Fruit fly (Drosophila melanogaster) whole organism, embryonic: Measurements from ENCODE around the gene CG34462.

ENCODE experiments used
- Atf6 ChIP-seq: fragments of 200-800 bp; sonication (Bioruptor generic); IDR thresholded peaks from 2 replicates; pipeline ENCODE4 v1.3.6; 2022; ENCODE audit warnings: missing biosample characterization, missing genetic modification characterization
- CG11723 ChIP-seq: fragments of 200-800 bp; sonication (Bioruptor generic); optimal IDR thresholded peaks from 2 replicates; lab custom pipeline; 2017; ENCODE audit warnings: missing biosample characterization, mild to moderate bottlenecking, missing genetic modification characterization
- CG12071 ChIP-seq: fragments of 200-800 bp; sonication (Bioruptor generic); optimal IDR thresholded peaks from 3 replicates; lab custom pipeline; 2018; ENCODE audit warnings: missing biosample characterization, mild to moderate bottlenecking, missing genetic modification characterization
- CG12659 ChIP-seq: fragments of 200-800 bp; sonication (Bioruptor generic); optimal IDR thresholded peaks from 3 replicates; lab custom pipeline; 2017; ENCODE audit warnings: mild to moderate bottlenecking, missing biosample characterization, missing genetic modification reagents, missing genetic modification characterization
- CG12942 ChIP-seq: fragments of 200-800 bp; sonication (Bioruptor generic); optimal IDR thresholded peaks from 3 replicates; lab custom pipeline; 2016; ENCODE audit warnings: missing biosample characterization, missing genetic modification characterization
- CG15011 ChIP-seq: fragments of 200-800 bp; sonication (Bioruptor generic); optimal IDR thresholded peaks from 3 replicates; lab custom pipeline; 2018; ENCODE audit warnings: missing biosample characterization, mild to moderate bottlenecking, missing genetic modification characterization
- CG16813 ChIP-seq: fragments of 200-800 bp; sonication (Bioruptor generic); IDR thresholded peaks from 3 replicates; pipeline ENCODE4 v1.3.6; 2022; ENCODE audit warnings: missing biosample characterization, missing genetic modification characterization; ENCODE audit not compliant: partially characterized antibody
- CG17568 ChIP-seq: fragments of 200-800 bp; sonication (Bioruptor generic); optimal IDR thresholded peaks from 2 replicates; lab custom pipeline; 2018; ENCODE audit warnings: missing biosample characterization, mild to moderate bottlenecking, missing genetic modification characterization, moderate library complexity
- CG30431 ChIP-seq: fragments of 200-800 bp; sonication (Bioruptor generic); optimal IDR thresholded peaks from 2 replicates; lab custom pipeline; 2017; ENCODE audit warnings: missing biosample characterization, missing genetic modification characterization
- CG3065 ChIP-seq: fragments of 200-800 bp; sonication (Bioruptor generic); optimal IDR thresholded peaks from 2 replicates; lab custom pipeline; 2016; ENCODE audit warnings: missing biosample characterization, missing genetic modification characterization
- CG31441 ChIP-seq: fragments of 200-800 bp; sonication (Bioruptor generic); IDR thresholded peaks from 2 replicates; pipeline ENCODE4 v1.3.6; 2022; ENCODE audit warnings: missing biosample characterization, missing genetic modification characterization
- CG32532 ChIP-seq: fragments of 200-800 bp; sonication (Bioruptor generic); IDR thresholded peaks from 2 replicates; pipeline ENCODE4 v1.3.6; 2022; ENCODE audit warnings: missing biosample characterization, missing genetic modification characterization
- CG32767 ChIP-seq: fragments of 200-800 bp; sonication (Bioruptor generic); IDR thresholded peaks from 2 replicates; pipeline ENCODE4 v1.3.6; 2022; ENCODE audit warnings: missing biosample characterization, missing genetic modification characterization
- CG7271 ChIP-seq: fragments of 200-800 bp; sonication (Bioruptor generic); optimal IDR thresholded peaks from 2 replicates; lab custom pipeline; 2018; ENCODE audit warnings: missing biosample characterization, mild to moderate bottlenecking, missing genetic modification characterization, moderate library complexity
- CG7839 ChIP-seq: fragments of 200-800 bp; sonication (Bioruptor generic); optimal IDR thresholded peaks from 3 replicates; lab custom pipeline; 2018; ENCODE audit warnings: missing biosample characterization, mild to moderate bottlenecking, missing genetic modification characterization, moderate library complexity
- Chrac-16 ChIP-seq: fragments of 200-800 bp; sonication (Bioruptor generic); optimal IDR thresholded peaks from 3 replicates; lab custom pipeline; 2016; ENCODE audit warnings: missing biosample characterization, missing genetic modification characterization
- D19B ChIP-seq: fragments of 200-800 bp; sonication (Bioruptor generic); optimal IDR thresholded peaks from 2 replicates; lab custom pipeline; 2017; ENCODE audit warnings: missing biosample characterization, mild to moderate bottlenecking, missing genetic modification characterization
- Fer1 ChIP-seq: fragments of 200-800 bp; sonication (Bioruptor generic); optimal IDR thresholded peaks from 2 replicates; lab custom pipeline; 2017; ENCODE audit warnings: missing biosample characterization, mild to moderate bottlenecking, missing genetic modification characterization
- Fer3 ChIP-seq: fragments of 200-800 bp; sonication (Bioruptor generic); optimal IDR thresholded peaks from 2 replicates; lab custom pipeline; 2018; ENCODE audit warnings: missing biosample characterization, mild to moderate bottlenecking, missing genetic modification characterization, moderate library complexity
- Hand ChIP-seq: fragments of 200-800 bp; sonication (Bioruptor generic); optimal IDR thresholded peaks from 2 replicates; lab custom pipeline; 2017; ENCODE audit warnings: mild to moderate bottlenecking, missing biosample characterization, missing genetic modification reagents, missing genetic modification characterization
- HmgZ ChIP-seq: fragments of 200-800 bp; sonication (Bioruptor generic); optimal IDR thresholded peaks from 2 replicates; lab custom pipeline; 2018; ENCODE audit warnings: missing biosample characterization, mild to moderate bottlenecking, missing genetic modification characterization
- Meics ChIP-seq: fragments of 200-800 bp; sonication (Bioruptor generic); optimal IDR thresholded peaks from 2 replicates; lab custom pipeline; 2017; ENCODE audit warnings: missing biosample characterization, mild to moderate bottlenecking, missing genetic modification characterization
- Nf-YA ChIP-seq: fragments of 200-800 bp; sonication (Bioruptor generic); IDR thresholded peaks from 2 replicates; pipeline ENCODE4 v1.3.6; 2022; ENCODE audit warnings: missing biosample characterization, missing genetic modification characterization
- Pdp1 ChIP-seq, 2 experiments: fragments of 200-800 bp; sonication (Bioruptor generic); optimal IDR thresholded peaks; 3 replicates each; lab custom pipeline; 2016; ENCODE audit warnings: missing biosample characterization in 2 of 2, missing genetic modification characterization in 2 of 2, mild to moderate bottlenecking in 1 of 2, moderate library complexity in 1 of 2
- Ptx1 ChIP-seq: fragments of 200-800 bp; sonication (Bioruptor generic); IDR thresholded peaks from 2 replicates; pipeline ENCODE4 v1.3.6; 2022; ENCODE audit warnings: missing biosample characterization, missing genetic modification characterization
- Scr ChIP-seq: fragments of 200-800 bp; sonication (Bioruptor generic); IDR thresholded peaks from 2 replicates; pipeline ENCODE4 v1.3.6; 2022; ENCODE audit warnings: missing biosample characterization, missing genetic modification characterization; ENCODE audit not compliant: partially characterized antibody
- br ChIP-seq: fragments of >200 bp; optimal IDR thresholded peaks from 2 replicates; lab custom pipeline; 2017
- caup ChIP-seq: fragments of 200-800 bp; sonication (Bioruptor generic); optimal IDR thresholded peaks from 3 replicates; lab custom pipeline; 2017; ENCODE audit warnings: missing biosample characterization, mild to moderate bottlenecking, missing genetic modification characterization, moderate library complexity; ENCODE audit not compliant: severe bottlenecking
- croc ChIP-seq: fragments of 200-800 bp; sonication (Bioruptor generic); conservative IDR thresholded peaks from 3 replicates; pipeline ENCODE4 v1.3.6; 2022; ENCODE audit warnings: missing biosample characterization, missing genetic modification characterization
- da ChIP-seq: fragments of 200-800 bp; sonication (Bioruptor generic); optimal IDR thresholded peaks from 2 replicates; lab custom pipeline; 2016; ENCODE audit warnings: missing biosample characterization, missing genetic modification characterization
- ewg ChIP-seq: fragments of 200-800 bp; sonication (Bioruptor generic); optimal IDR thresholded peaks from 3 replicates; lab custom pipeline; 2017; ENCODE audit warnings: mild to moderate bottlenecking, missing biosample characterization, missing genetic modification reagents, missing genetic modification characterization
- gfzf ChIP-seq: fragments of 200-800 bp; sonication (Bioruptor generic); optimal IDR thresholded peaks from 2 replicates; lab custom pipeline; 2016; ENCODE audit warnings: missing biosample characterization, mild to moderate bottlenecking, missing genetic modification characterization, moderate library complexity
- gt ChIP-seq: fragments of 200-800 bp; sonication (Bioruptor generic); IDR thresholded peaks from 2 replicates; pipeline ENCODE4 v1.3.6; 2022; ENCODE audit warnings: missing biosample characterization, missing genetic modification characterization
- h ChIP-seq: fragments of >200 bp; optimal IDR thresholded peaks from 2 replicates; lab custom pipeline; 2017
- jigr1 ChIP-seq: fragments of 200-800 bp; sonication (Bioruptor generic); IDR thresholded peaks from 3 replicates; pipeline ENCODE4 v1.3.6; 2022; ENCODE audit warnings: missing biosample characterization, missing genetic modification characterization
- jing ChIP-seq: fragments of 200-800 bp; sonication (Bioruptor generic); optimal IDR thresholded peaks from 2 replicates; lab custom pipeline; 2018; ENCODE audit warnings: missing biosample characterization, mild to moderate bottlenecking, missing genetic modification characterization
- kah ChIP-seq: fragments of 200-800 bp; sonication (Bioruptor generic); optimal IDR thresholded peaks from 2 replicates; lab custom pipeline; 2018; ENCODE audit warnings: missing biosample characterization, mild to moderate bottlenecking, missing genetic modification characterization
- mam ChIP-seq: fragments of 200-800 bp; sonication (Bioruptor generic); optimal IDR thresholded peaks from 3 replicates; lab custom pipeline; 2016; ENCODE audit warnings: missing biosample characterization, missing genetic modification characterization
- nau ChIP-seq: fragments of 200-800 bp; sonication (Bioruptor generic); optimal IDR thresholded peaks from 3 replicates; lab custom pipeline; 2017; ENCODE audit warnings: missing biosample characterization, mild to moderate bottlenecking, missing genetic modification characterization, missing genetic modification reagents
- oc ChIP-seq: fragments of 200-800 bp; sonication (Bioruptor generic); optimal IDR thresholded peaks from 2 replicates; lab custom pipeline; 2018; ENCODE audit warnings: missing biosample characterization, mild to moderate bottlenecking, missing genetic modification characterization, moderate library complexity
- org-1 ChIP-seq: fragments of 200-800 bp; sonication (Bioruptor generic); optimal IDR thresholded peaks from 2 replicates; lab custom pipeline; 2017; ENCODE audit warnings: missing biosample characterization, missing genetic modification characterization
- pfk ChIP-seq: fragments of 200-800 bp; sonication (Bioruptor generic); optimal IDR thresholded peaks from 2 replicates; lab custom pipeline; 2018; ENCODE audit warnings: missing biosample characterization, mild to moderate bottlenecking, missing genetic modification characterization, moderate library complexity
- pros ChIP-seq: fragments of 200-800 bp; sonication (Bioruptor generic); optimal IDR thresholded peaks from 3 replicates; lab custom pipeline; 2019; ENCODE audit warnings: missing biosample characterization, mild to moderate bottlenecking, missing genetic modification characterization, moderate library complexity
- run ChIP-seq: fragments of 200-800 bp; sonication (Bioruptor generic); optimal IDR thresholded peaks from 3 replicates; lab custom pipeline; 2018; ENCODE audit warnings: missing biosample characterization, mild to moderate bottlenecking, missing genetic modification characterization
- sens-2 ChIP-seq: fragments of 200-800 bp; sonication (Bioruptor generic); IDR thresholded peaks from 2 replicates; pipeline ENCODE4 v1.3.6; 2022; ENCODE audit warnings: missing biosample characterization, missing genetic modification characterization
- seq ChIP-seq: fragments of 200-800 bp; sonication (Bioruptor generic); IDR thresholded peaks from 2 replicates; pipeline ENCODE4 v1.3.6; 2022; ENCODE audit warnings: missing biosample characterization, missing genetic modification characterization
- sisA ChIP-seq: fragments of 200-800 bp; sonication (Bioruptor generic); IDR thresholded peaks from 2 replicates; pipeline ENCODE4 v1.3.6; 2022; ENCODE audit warnings: missing biosample characterization, missing genetic modification characterization
- vfl ChIP-seq: fragments of 200-800 bp; sonication (Bioruptor generic); optimal IDR thresholded peaks from 2 replicates; lab custom pipeline; 2016; ENCODE audit warnings: missing biosample characterization, missing genetic modification characterization
- wor ChIP-seq: fragments of 200-800 bp; sonication (Bioruptor generic); IDR thresholded peaks from 2 replicates; pipeline ENCODE4 v1.3.6; 2022; ENCODE audit warnings: missing biosample characterization, missing genetic modification characterization

Gene CG34462

DNA sequence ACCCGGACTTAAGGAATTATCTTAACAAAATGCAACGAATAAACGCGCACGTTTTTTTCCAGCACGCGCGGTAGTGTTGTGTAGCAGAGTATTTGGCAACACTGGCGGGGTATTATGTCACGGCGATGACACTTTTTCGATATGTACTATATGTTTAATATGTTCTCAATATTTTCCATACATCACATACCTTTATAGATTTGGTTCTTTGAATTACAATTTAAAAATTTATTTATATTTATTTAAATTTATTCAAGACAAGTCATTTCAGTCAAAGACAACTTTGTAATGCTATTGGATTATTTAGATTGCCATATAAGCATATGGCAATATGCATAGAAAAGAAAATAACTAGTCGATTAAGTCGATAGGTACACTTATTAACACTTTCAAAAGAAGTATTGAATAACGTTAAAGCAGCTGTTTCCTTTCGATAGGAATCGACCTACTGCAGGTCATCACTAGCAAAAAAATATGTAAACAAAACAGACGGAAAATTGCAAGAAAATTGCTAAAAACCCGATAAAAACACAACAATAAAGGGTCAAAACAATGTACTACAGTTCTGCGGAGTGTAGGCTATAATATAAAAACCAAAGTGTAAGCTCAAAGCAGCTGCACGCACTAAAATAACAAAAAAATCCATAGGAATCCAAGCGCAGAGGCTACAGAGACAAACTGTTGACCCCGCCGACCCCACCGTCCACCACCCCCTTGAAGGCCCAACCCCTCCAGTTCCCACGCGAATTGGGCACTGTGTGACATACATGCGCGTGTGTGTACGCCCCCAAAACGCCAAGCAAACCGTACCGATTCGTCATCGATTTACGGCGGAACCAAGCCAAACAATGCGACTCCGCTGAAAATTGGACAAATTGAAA, 18.0 kb downstream of the CG34462 start, which contains the start of the genes CG7182 and GAPcenA (continued):
- TF ChIP-seq CG11723 (GFP tag; lab: Kevin White, UChicago) (peak; percentile 34), nau (GFP tag; lab: Kevin White, UChicago) (no peak), kah (GFP tag; lab: Kevin White, UChicago) (no peak), CG32532 (GFP tag; lab: Robert Waterston, UW) (peak; percentile 45), CG30431 (no peak), caup (GFP tag; lab: Kevin White, UChicago) (peak; percentile 70), run (tag; lab: Kevin White, UChicago) (no peak), D19B (GFP tag; lab: Kevin White, UChicago) (peak; percentile 33), Hand (GFP tag; lab: Kevin White, UChicago) (peak; percentile 8), CG12942 (GFP tag; lab: Kevin White, UChicago) (peak; percentile 50), jigr1 (GFP tag; lab: Robert Waterston, UW) (no peak), Chrac-16 (GFP tag; lab: Kevin White, UChicago) (peak; percentile 63), mam (GFP tag; lab: Kevin White, UChicago) (peak; percentile 73), pros (GFP tag; lab: Kevin White, UChicago) (no peak), Meics (GFP tag; lab: Kevin White, UChicago) (peak; percentile 75), CG3065 (GFP tag; lab: Kevin White, UChicago) (no peak), CG7839 (tag; lab: Kevin White, UChicago) (peak; percentile 74), CG16813 (GFP tag; lab: Robert Waterston, UW) (peak; percentile 55; the same call in 2 of the 3 replicates), oc (no peak), croc (peak; percentile 40; the same call in 1 of the 3 replicates), Atf6 (GFP tag; lab: Robert Waterston, UW) (no peak), seq (GFP tag; lab: Robert Waterston, UW) (no peak), CG31441 (GFP tag; lab: Robert Waterston, UW) (no peak; the same call in 1 of the 2 replicates), CG12659 (GFP tag; lab: Kevin White, UChicago) (peak; percentile 80), ewg (GFP tag; lab: Kevin White, UChicago) (peak; percentile 43), pfk (GFP tag; lab: Kevin White, UChicago) (no peak), CG17568 (GFP tag; lab: Kevin White, UChicago) (no peak), CG32767 (GFP tag; lab: Robert Waterston, UW) (no peak), CG15011 (GFP tag; lab: Kevin White, UChicago) (peak; percentile 52), Scr (GFP tag; lab: Robert Waterston, UW) (peak; percentile 72), org-1 (GFP tag; lab: Kevin White, UChicago) (peak; percentile 27), CG7271 (tag; lab: Kevin White, UChicago) (peak; percentile 39), vfl (GFP tag; lab: Kevin White, UChicago) (peak; percentile 25), gt (GFP tag; lab: Robert Waterston, UW) (no peak), Nf-YA (GFP tag; lab: Robert Waterston, UW) (no peak), gfzf (GFP tag; lab: Kevin White, UChicago) (no peak), Fer1 (GFP tag; lab: Kevin White, UChicago) (peak; percentile 49), jing (GFP tag; lab: Kevin White, UChicago) (no peak), Ptx1 (GFP tag; lab: Robert Waterston, UW) (peak; percentile 67), sens-2 (GFP tag; lab: Robert Waterston, UW) (no peak), br (lab: Kevin White, UChicago) (no peak), da (GFP tag; lab: Kevin White, UChicago) (no peak), sisA (peak; percentile 58), h (lab: Kevin White, UChicago) (no peak), wor (no peak), HmgZ (no peak), CG12071 (GFP tag; lab: Kevin White, UChicago) (no peak), Pdp1 (GFP tag; optimal IDR thresholded peaks at IDR 0.05; lab: Kevin White, UChicago) (peak in 1 of 2 experiments; percentile 82), Fer3 (tag; lab: Kevin White, UChicago) (peak; percentile 58)
